Fruit fly (Drosophila melanogaster) whole organism, embryonic: ENCODE data around the gene Rpp30.
A peak's percentile ranks its signal among the peaks of the same experiment; 100 is the strongest.

Experiments used
- Antp ChIP-seq: fragments of 200-800 bp; sonication (Bioruptor generic); optimal IDR thresholded peaks from 3 replicates; lab custom pipeline; 2016; ENCODE audit warnings: missing biosample characterization, missing genetic modification characterization
- Atf3 ChIP-seq: fragments of 200-800 bp; sonication (Bioruptor generic); optimal IDR thresholded peaks from 3 replicates; lab custom pipeline; 2016; ENCODE audit warnings: missing biosample characterization, missing genetic modification characterization
- CG1024 ChIP-seq: fragments of 200-800 bp; sonication (Bioruptor generic); IDR thresholded peaks from 2 replicates; pipeline ENCODE4 v1.3.6; 2022; ENCODE audit warnings: missing biosample characterization, missing genetic modification characterization
- CG12744 ChIP-seq: fragments of 200-800 bp; sonication (Bioruptor generic); optimal IDR thresholded peaks from 2 replicates; lab custom pipeline; 2016; ENCODE audit warnings: missing biosample characterization, missing genetic modification characterization
- CG13287 ChIP-seq: fragments of 200-800 bp; sonication (Bioruptor generic); IDR thresholded peaks from 2 replicates; pipeline ENCODE4 v1.3.6; 2022; ENCODE audit warnings: missing biosample characterization, missing genetic modification characterization; ENCODE audit not compliant: partially characterized antibody
- CG13296 ChIP-seq: fragments of 200-800 bp; sonication (Bioruptor generic); optimal IDR thresholded peaks from 3 replicates; lab custom pipeline; 2018; ENCODE audit warnings: missing biosample characterization, mild to moderate bottlenecking, missing genetic modification characterization
- CG13424 ChIP-seq: fragments of 200-800 bp; sonication (Bioruptor generic); optimal IDR thresholded peaks from 2 replicates; lab custom pipeline; 2019; ENCODE audit warnings: missing biosample characterization, mild to moderate bottlenecking, missing genetic modification characterization, moderate library complexity
- CG13775 ChIP-seq: fragments of 200-800 bp; sonication (Bioruptor generic); optimal IDR thresholded peaks from 3 replicates; lab custom pipeline; 2017; ENCODE audit warnings: missing biosample characterization, mild to moderate bottlenecking, missing genetic modification characterization
- CG16813 ChIP-seq: fragments of 200-800 bp; sonication (Bioruptor generic); IDR thresholded peaks from 3 replicates; pipeline ENCODE4 v1.3.6; 2022; ENCODE audit warnings: missing biosample characterization, missing genetic modification characterization; ENCODE audit not compliant: partially characterized antibody
- CG2129 ChIP-seq: fragments of 200-800 bp; sonication (Bioruptor generic); IDR thresholded peaks from 2 replicates; pipeline ENCODE4 v1.3.6; 2022; ENCODE audit warnings: missing biosample characterization, missing genetic modification characterization; ENCODE audit not compliant: partially characterized antibody
- CG2199 ChIP-seq: fragments of 200-800 bp; sonication (Bioruptor generic); IDR thresholded peaks from 3 replicates; pipeline ENCODE4 v1.3.6; 2022; ENCODE audit warnings: missing biosample characterization, missing genetic modification characterization
- CG2712 ChIP-seq: fragments of 200-800 bp; optimal IDR thresholded peaks from 3 replicates; lab custom pipeline; 2019; ENCODE audit warnings: missing biosample characterization, mild to moderate bottlenecking, missing genetic modification characterization, moderate library complexity
- CG2875 ChIP-seq: fragments of 200-800 bp; sonication (Bioruptor generic); optimal IDR thresholded peaks from 2 replicates; lab custom pipeline; 2017; ENCODE audit warnings: missing biosample characterization, mild to moderate bottlenecking, missing genetic modification characterization, missing genetic modification reagents
- CG3163 ChIP-seq: fragments of 200-800 bp; sonication (Bioruptor generic); optimal IDR thresholded peaks from 3 replicates; lab custom pipeline; 2016; ENCODE audit warnings: missing biosample characterization, missing genetic modification characterization
- CG32532 ChIP-seq: fragments of 200-800 bp; sonication (Bioruptor generic); IDR thresholded peaks from 2 replicates; pipeline ENCODE4 v1.3.6; 2022; ENCODE audit warnings: missing biosample characterization, missing genetic modification characterization
- CG3995 ChIP-seq: fragments of 200-800 bp; sonication (Bioruptor generic); optimal IDR thresholded peaks from 3 replicates; lab custom pipeline; 2016; ENCODE audit warnings: missing biosample characterization, missing genetic modification characterization
- CG4854 ChIP-seq: fragments of 200-800 bp; sonication (Bioruptor generic); optimal IDR thresholded peaks from 2 replicates; lab custom pipeline; 2016; ENCODE audit warnings: missing biosample characterization, missing genetic modification characterization, inconsistent platforms
- CG6654 ChIP-seq: fragments of 200-800 bp; sonication (Bioruptor generic); optimal IDR thresholded peaks from 2 replicates; lab custom pipeline; 2017; ENCODE audit warnings: missing biosample characterization, mild to moderate bottlenecking, missing genetic modification characterization
- CG9876 ChIP-seq: fragments of 200-800 bp; sonication (Bioruptor generic); optimal IDR thresholded peaks from 2 replicates; lab custom pipeline; 2016; ENCODE audit warnings: missing biosample characterization, missing genetic modification characterization
- CHES-1-like ChIP-seq: fragments of 200-800 bp; sonication (Bioruptor generic); optimal IDR thresholded peaks from 2 replicates; lab custom pipeline; 2016; ENCODE audit warnings: missing biosample characterization, missing genetic modification characterization
- Dfd ChIP-seq, 2 experiments: fragments of >200 bp; optimal IDR thresholded peaks; 2 replicates each; lab custom pipeline; 2017; ENCODE audit warnings: missing biosample characterization in 2 of 2, missing genetic modification characterization in 2 of 2
- Dp ChIP-seq: fragments of 200-800 bp; sonication (Bioruptor generic); optimal IDR thresholded peaks from 2 replicates; lab custom pipeline; 2018; ENCODE audit warnings: missing biosample characterization, mild to moderate bottlenecking, missing genetic modification characterization, moderate library complexity
- Ets65A ChIP-seq: fragments of 200-800 bp; sonication (Bioruptor generic); peaks from one replicate; lab custom pipeline; 2016; ENCODE audit warnings: missing biosample characterization, missing genetic modification characterization
- Fer1 ChIP-seq: fragments of 200-800 bp; sonication (Bioruptor generic); optimal IDR thresholded peaks from 2 replicates; lab custom pipeline; 2017; ENCODE audit warnings: missing biosample characterization, mild to moderate bottlenecking, missing genetic modification characterization
- HLH4C ChIP-seq: fragments of 200-800 bp; sonication (Bioruptor generic); IDR thresholded peaks from 3 replicates; pipeline ENCODE4 v1.3.6; 2022; ENCODE audit warnings: missing biosample characterization, missing genetic modification characterization; ENCODE audit not compliant: partially characterized antibody
- HLH54F ChIP-seq: fragments of 200-800 bp; sonication (Bioruptor generic); optimal IDR thresholded peaks from 3 replicates; lab custom pipeline; 2016; ENCODE audit warnings: missing biosample characterization, missing genetic modification characterization
- Nf-YB ChIP-seq: fragments of 200-800 bp; sonication (Bioruptor generic); optimal IDR thresholded peaks from 3 replicates; lab custom pipeline; 2019; ENCODE audit warnings: missing biosample characterization, mild to moderate bottlenecking, missing genetic modification characterization, moderate library complexity
- Optix ChIP-seq: fragments of 200-800 bp; sonication (Bioruptor generic); IDR thresholded peaks from 3 replicates; pipeline ENCODE4 v1.3.6; 2022; ENCODE audit warnings: missing biosample characterization, missing genetic modification characterization
- Ssrp ChIP-seq: fragments of 200-800 bp; sonication (Bioruptor generic); optimal IDR thresholded peaks from 2 replicates; lab custom pipeline; 2018; ENCODE audit warnings: missing biosample characterization, mild to moderate bottlenecking, missing genetic modification characterization, moderate library complexity
- Stat92E ChIP-seq, 3 experiments: fragments of >200 bp in 2 of 3; fragments of 200-800 bp in 1 of 3; sonication (Bioruptor generic) in 1 of 3; optimal IDR thresholded peaks; 2 replicates each; lab custom pipeline; 2017 to 2019; ENCODE audit warnings: missing biosample characterization in 3 of 3, missing genetic modification characterization in 3 of 3, mild to moderate bottlenecking in 1 of 3, moderate library complexity in 1 of 3
- Trl ChIP-seq, 3 experiments: fragments of >200 bp in 2 of 3; fragments of 200-800 bp in 1 of 3; sonication (Bioruptor generic) in 1 of 3; optimal IDR thresholded peaks; 2 replicates in 1 of 3; 3 replicates in 2 of 3; lab custom pipeline; 2016 to 2017; ENCODE audit warnings: missing biosample characterization in 1 of 3, missing genetic modification characterization in 1 of 3
- ap ChIP-seq: fragments of 200-800 bp; sonication (Bioruptor generic); IDR thresholded peaks from 2 replicates; pipeline ENCODE4 v1.3.6; 2022; ENCODE audit warnings: missing biosample characterization, missing genetic modification characterization
- bsh ChIP-seq, 2 experiments: fragments of 200-800 bp; sonication (Bioruptor generic); optimal IDR thresholded peaks; 2 replicates each; lab custom pipeline; 2017 to 2018; ENCODE audit warnings: mild to moderate bottlenecking in 2 of 2, missing biosample characterization in 2 of 2, missing genetic modification characterization in 2 of 2, moderate library complexity in 1 of 2
- dimm ChIP-seq: fragments of 200-800 bp; sonication (Bioruptor generic); IDR thresholded peaks from 2 replicates; pipeline ENCODE4 v1.3.6; 2022; ENCODE audit warnings: missing biosample characterization, missing genetic modification characterization
- fru ChIP-seq: fragments of >200 bp; optimal IDR thresholded peaks from 2 replicates; lab custom pipeline; 2017
- gfzf ChIP-seq: fragments of 200-800 bp; sonication (Bioruptor generic); optimal IDR thresholded peaks from 2 replicates; lab custom pipeline; 2016; ENCODE audit warnings: missing biosample characterization, mild to moderate bottlenecking, missing genetic modification characterization, moderate library complexity
- hbn ChIP-seq: fragments of 200-800 bp; sonication (Bioruptor generic); IDR thresholded peaks from 2 replicates; pipeline ENCODE4 v1.3.6; 2022; ENCODE audit warnings: missing biosample characterization, missing genetic modification characterization; ENCODE audit not compliant: partially characterized antibody
- hth ChIP-seq: fragments of >200 bp; optimal IDR thresholded peaks from 2 replicates; lab custom pipeline; 2017; ENCODE audit warnings: inconsistent platforms
- jigr1 ChIP-seq: fragments of 200-800 bp; sonication (Bioruptor generic); IDR thresholded peaks from 3 replicates; pipeline ENCODE4 v1.3.6; 2022; ENCODE audit warnings: missing biosample characterization, missing genetic modification characterization
- kah ChIP-seq: fragments of 200-800 bp; sonication (Bioruptor generic); optimal IDR thresholded peaks from 2 replicates; lab custom pipeline; 2018; ENCODE audit warnings: missing biosample characterization, mild to moderate bottlenecking, missing genetic modification characterization
- maf-S ChIP-seq: fragments of 200-800 bp; sonication (Bioruptor generic); optimal IDR thresholded peaks from 2 replicates; lab custom pipeline; 2016; ENCODE audit warnings: missing biosample characterization, missing genetic modification characterization
- odd ChIP-seq: fragments of 200-800 bp; sonication (Bioruptor generic); optimal IDR thresholded peaks from 2 replicates; lab custom pipeline; 2017; ENCODE audit warnings: missing biosample characterization, mild to moderate bottlenecking, missing genetic modification characterization
- peb ChIP-seq: fragments of 200-800 bp; sonication (Bioruptor generic); IDR thresholded peaks from 2 replicates; pipeline ENCODE4 v1.3.6; 2022; ENCODE audit warnings: missing biosample characterization, missing genetic modification characterization
- slou ChIP-seq: fragments of 200-800 bp; sonication (Bioruptor generic); optimal IDR thresholded peaks from 3 replicates; lab custom pipeline; 2016; ENCODE audit warnings: missing biosample characterization, missing genetic modification characterization
- so ChIP-seq: fragments of 200-800 bp; sonication (Bioruptor generic); IDR thresholded peaks from 3 replicates; pipeline ENCODE4 v1.3.6; 2022; ENCODE audit warnings: missing biosample characterization, missing genetic modification characterization
- ssp ChIP-seq: fragments of 200-800 bp; sonication (Bioruptor generic); IDR thresholded peaks from 2 replicates; pipeline ENCODE4 v1.3.6; 2022; ENCODE audit warnings: missing biosample characterization, missing genetic modification characterization
- trh ChIP-seq: fragments of 200-800 bp; sonication (Bioruptor generic); optimal IDR thresholded peaks from 2 replicates; lab custom pipeline; 2016; ENCODE audit warnings: missing biosample characterization, missing genetic modification characterization
- tup ChIP-seq: fragments of 200-800 bp; sonication (Bioruptor generic); optimal IDR thresholded peaks from 2 replicates; lab custom pipeline; 2016; ENCODE audit warnings: missing biosample characterization, mild to moderate bottlenecking, missing genetic modification characterization, moderate library complexity
- tx ChIP-seq: fragments of 200-800 bp; sonication (Bioruptor generic); optimal IDR thresholded peaks from 2 replicates; lab custom pipeline; 2016; ENCODE audit warnings: missing biosample characterization, missing genetic modification characterization
- vvl ChIP-seq: fragments of 200-800 bp; sonication (Bioruptor generic); IDR thresholded peaks from 2 replicates; pipeline ENCODE4 v1.3.6; 2022; ENCODE audit warnings: missing biosample characterization, missing genetic modification characterization

Rpp30 gene

DNA sequence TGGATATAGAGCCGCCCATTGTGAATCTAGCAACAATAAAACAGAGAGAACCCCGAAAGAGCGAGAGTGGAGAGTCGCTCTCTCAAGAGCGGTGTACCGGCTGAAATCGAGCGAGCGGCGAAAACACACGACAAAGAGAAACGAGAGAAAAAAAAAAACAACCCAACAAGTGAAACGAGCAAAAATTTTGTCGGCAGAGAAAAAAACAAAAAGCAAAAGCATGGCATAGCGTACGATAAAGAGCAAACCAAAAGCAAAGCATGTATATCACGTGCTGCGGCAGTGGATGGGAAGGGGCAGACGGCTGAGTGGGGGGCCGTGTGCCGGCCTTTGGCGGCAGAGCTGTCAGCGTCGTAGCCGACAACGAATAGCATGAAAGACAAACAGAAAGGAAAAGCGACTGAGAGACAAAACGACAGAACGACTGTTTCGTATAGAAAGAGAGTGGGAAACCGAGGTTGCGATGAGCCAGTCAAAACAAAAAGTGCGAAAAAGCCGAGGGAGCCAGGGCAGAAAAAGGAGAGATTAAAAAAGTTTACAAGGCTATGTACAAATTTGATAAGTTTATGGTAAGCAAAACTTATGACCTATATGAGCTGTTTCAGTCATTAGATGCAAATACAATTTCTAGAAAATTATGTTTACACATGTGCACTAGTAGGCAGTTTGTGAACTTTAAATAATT lies 5.4 kb downstream of the Rpp30 start (continued):
- TF ChIP-seq bsh (GFP tag; optimal IDR thresholded peaks at IDR 0.05; lab: Kevin White, UChicago), result peak in 1 of 2 experiments; percentile 76
- TF ChIP-seq Dp, result no peak
- peak; percentile 42; the same call in 1 of the 3 replicates for TF ChIP-seq HLH4C (GFP tag; lab: Robert Waterston, UW)
- TF ChIP-seq CHES-1-like, result peak; percentile 54
- TF ChIP-seq tx (GFP tag; lab: Kevin White, UChicago), result no peak
- no peak for TF ChIP-seq CG13775
- peak; percentile 43 for TF ChIP-seq kah
- no peak for TF ChIP-seq peb
- no peak for TF ChIP-seq Antp (GFP tag; lab: Kevin White, UChicago)
- no peak for TF ChIP-seq ssp (GFP tag; lab: Robert Waterston, UW)
- TF ChIP-seq Stat92E (GFP tag; optimal IDR thresholded peaks at IDR 0.05; lab: Kevin White, UChicago), result peak in 1 of 3 experiments; percentile 46
- TF ChIP-seq CG13296 (GFP tag; lab: Kevin White, UChicago), result no peak
- no peak for TF ChIP-seq CG13424 (tag; lab: Kevin White, UChicago)
- peak; percentile 94 for TF ChIP-seq CG3163 (GFP tag; lab: Kevin White, UChicago)
- TF ChIP-seq CG13287 (GFP tag; lab: Robert Waterston, UW), result peak; percentile 67
- no peak for TF ChIP-seq CG4854 (GFP tag; lab: Kevin White, UChicago)
- no peak for TF ChIP-seq CG2129 (GFP tag; lab: Robert Waterston, UW)
- peak; percentile 30 for TF ChIP-seq Nf-YB (GFP tag; lab: Kevin White, UChicago)
- TF ChIP-seq tup (GFP tag; lab: Kevin White, UChicago), result no peak
- 0 out of 3 replicates have a peak, but pooled peaks have one; percentile 6 for TF ChIP-seq CG16813
- peak; percentile 43; the same call in 1 of the 2 replicates for TF ChIP-seq CG32532 (GFP tag; lab: Robert Waterston, UW)
- TF ChIP-seq CG12744 (GFP tag; lab: Kevin White, UChicago), result no peak
- TF ChIP-seq vvl (GFP tag; lab: Robert Waterston, UW), result no peak
- TF ChIP-seq Trl (optimal IDR thresholded peaks at IDR 0.05; lab: Kevin White, UChicago), result peak; percentile 96 to 98
- TF ChIP-seq Trl (GFP tag; optimal IDR thresholded peaks at IDR 0.05; lab: Kevin White, UChicago), result peak; percentile 68
- TF ChIP-seq Ssrp (tag; lab: Kevin White, UChicago), result no peak
- TF ChIP-seq odd, result no peak
- TF ChIP-seq HLH54F, result no peak
- TF ChIP-seq CG1024, result no peak
- TF ChIP-seq slou (GFP tag; lab: Kevin White, UChicago), result no peak
- no peak for TF ChIP-seq CG9876 (GFP tag; lab: Kevin White, UChicago)
- TF ChIP-seq fru, result peak; percentile 33
- no peak for TF ChIP-seq maf-S
- TF ChIP-seq Atf3 (GFP tag; lab: Kevin White, UChicago), result no peak
- no peak for TF ChIP-seq CG3995 (GFP tag; lab: Kevin White, UChicago)
- peak; percentile 67; the same call in 1 of the 3 replicates for TF ChIP-seq so (GFP tag; lab: Robert Waterston, UW)
- TF ChIP-seq trh (GFP tag; lab: Kevin White, UChicago), result no peak
- peak; percentile 33 for TF ChIP-seq Fer1
- no peak for TF ChIP-seq Dfd (GFP tag; optimal IDR thresholded peaks at IDR 0.05; lab: Kevin White, UChicago)
- TF ChIP-seq CG2199 (GFP tag; lab: Robert Waterston, UW), result 0 out of 3 replicates have a peak, but pooled peaks have one; percentile 37
- TF ChIP-seq Ets65A (GFP tag; lab: Kevin White, UChicago), result no peak
- TF ChIP-seq Optix (GFP tag; lab: Robert Waterston, UW), result no peak
- no peak for TF ChIP-seq CG6654 (GFP tag; lab: Kevin White, UChicago)
- no peak for TF ChIP-seq dimm (GFP tag; lab: Robert Waterston, UW)
- no peak for TF ChIP-seq ap (GFP tag; lab: Robert Waterston, UW)
- TF ChIP-seq CG2712, result peak; percentile 33
- TF ChIP-seq gfzf, result no peak
- no peak for TF ChIP-seq CG2875 (GFP tag; lab: Kevin White, UChicago)
- no peak for TF ChIP-seq jigr1 (GFP tag; lab: Robert Waterston, UW)
- no peak for TF ChIP-seq hth (lab: Kevin White, UChicago)
- peak; percentile 57; the same call in 1 of the 2 replicates for TF ChIP-seq hbn (GFP tag; lab: Robert Waterston, UW)
